Fruit fly (Drosophila melanogaster) Kc167 (cell line): Measurements from ENCODE around the gene btsz.
A peak's percentile ranks its signal among the peaks of the same experiment; 100 is the strongest.

Source experiments
- Myc ChIP-seq: fragments of >200 bp; optimal IDR thresholded peaks from 2 replicates; lab custom pipeline; 2017; ENCODE audit warnings: missing external identifiers
- Sin3A ChIP-seq: fragments of >200 bp; optimal IDR thresholded peaks from 2 replicates; lab custom pipeline; 2018; ENCODE audit warnings: missing external identifiers
- h ChIP-seq: fragments of >200 bp; optimal IDR thresholded peaks from 3 replicates; lab custom pipeline; 2018; ENCODE audit warnings: missing external identifiers
- insv ChIP-seq: fragments of >200 bp; optimal IDR thresholded peaks from 3 replicates; lab custom pipeline; 2018; ENCODE audit warnings: missing external identifiers
- psq ChIP-seq: fragments of >200 bp; optimal IDR thresholded peaks from 2 replicates; lab custom pipeline; 2017; ENCODE audit warnings: missing external identifiers
- ttk ChIP-seq: sonication (Bioruptor generic); optimal IDR thresholded peaks from 2 replicates; lab custom pipeline; 2017; ENCODE audit warnings: missing external identifiers

Gene btsz

dm6 chr3R:14875274-14875964, at the start of gene btsz:
Gene btsz (minus strand): TSS chr3R:14875488.
- TF ChIP-seq Myc (no peak), psq (lab: Kevin White, UChicago) (no peak), h (lab: Kevin White, UChicago) (no peak), ttk (lab: Kevin White, UChicago) (no peak), Sin3A (lab: Kevin White, UChicago) (no peak), insv (lab: Kevin White, UChicago) (no peak)

dm6 chr3R:14917927-14918829, 42.9 kb upstream of the btsz start, which contains the start of gene Sdr:
Gene Sdr (plus strand): TSS chr3R:14918628.
- TF ChIP-seq psq (lab: Kevin White, UChicago) = no peak
- TF ChIP-seq Myc = no peak
- TF ChIP-seq h (lab: Kevin White, UChicago) = no peak
- TF ChIP-seq insv (lab: Kevin White, UChicago) = no peak
- no peak for TF ChIP-seq ttk (lab: Kevin White, UChicago)
- no peak for TF ChIP-seq Sin3A (lab: Kevin White, UChicago)

DNA sequence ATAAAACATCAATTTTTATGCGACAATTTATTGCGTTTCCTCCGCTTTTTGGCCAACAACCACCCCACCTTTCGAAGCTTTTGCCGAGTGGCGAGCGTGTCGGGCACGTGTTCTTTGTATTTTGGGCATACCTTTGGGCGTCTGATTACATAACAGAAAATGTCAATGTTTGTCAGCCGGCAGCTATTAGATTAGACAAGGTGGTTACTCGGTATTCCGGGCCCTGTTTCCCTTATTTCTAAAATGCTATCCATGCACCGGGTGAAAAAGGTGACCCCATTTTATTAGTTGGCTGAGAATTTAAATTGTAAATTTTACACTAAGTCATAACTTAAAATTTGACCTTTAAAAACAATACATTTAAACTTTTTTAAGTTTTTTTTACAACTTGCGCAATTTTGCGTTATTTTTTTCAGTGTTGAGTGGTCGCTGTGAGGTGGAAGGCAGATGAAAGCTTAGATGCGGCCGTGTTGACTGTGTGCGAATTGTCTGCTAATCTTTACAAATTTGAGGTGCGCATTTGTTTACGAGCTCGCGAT, 37.2 kb upstream of the btsz start:
- TF ChIP-seq h (lab: Kevin White, UChicago) (no peak), ttk (lab: Kevin White, UChicago) (no peak), Myc (no peak), Sin3A (lab: Kevin White, UChicago) (no peak), insv (lab: Kevin White, UChicago) (no peak), psq (lab: Kevin White, UChicago) (no peak)

DNA sequence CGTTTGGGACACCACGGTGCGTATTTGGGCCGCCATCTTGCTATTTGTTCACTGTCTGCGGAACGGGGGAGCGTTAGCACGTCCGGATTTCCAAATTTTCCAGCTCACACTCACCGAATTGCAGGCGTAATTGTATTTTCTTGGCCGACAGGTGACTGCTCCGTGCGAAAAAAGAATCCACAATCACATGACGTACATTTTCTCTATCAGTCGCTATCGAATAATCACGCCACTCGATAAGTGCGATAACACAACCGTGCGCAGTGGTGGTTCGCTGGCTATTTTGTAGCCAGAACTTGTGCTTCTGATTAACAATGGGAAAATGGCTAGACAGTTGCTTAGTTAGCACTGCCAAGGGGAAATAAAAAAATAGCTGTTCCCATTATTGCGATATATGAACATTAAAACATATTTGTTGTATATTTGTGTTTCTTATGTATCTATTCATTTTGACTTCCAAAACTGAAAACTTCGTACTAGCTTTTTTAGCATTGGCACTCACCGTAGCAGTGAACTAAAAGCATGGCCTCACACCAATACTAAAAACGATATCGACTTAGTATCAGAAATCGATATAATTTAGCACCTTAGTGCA, 28.6 kb upstream of the btsz start, which contains the start of gene VhaPPA1-1:
TSS of gene VhaPPA1-1 (minus strand) at position 225 of the 595 bp plus-strand sequence.
- no peak for TF ChIP-seq h (lab: Kevin White, UChicago)
- TF ChIP-seq psq (lab: Kevin White, UChicago) = peak; percentile 92
- TF ChIP-seq Sin3A (lab: Kevin White, UChicago) = no peak

DNA sequence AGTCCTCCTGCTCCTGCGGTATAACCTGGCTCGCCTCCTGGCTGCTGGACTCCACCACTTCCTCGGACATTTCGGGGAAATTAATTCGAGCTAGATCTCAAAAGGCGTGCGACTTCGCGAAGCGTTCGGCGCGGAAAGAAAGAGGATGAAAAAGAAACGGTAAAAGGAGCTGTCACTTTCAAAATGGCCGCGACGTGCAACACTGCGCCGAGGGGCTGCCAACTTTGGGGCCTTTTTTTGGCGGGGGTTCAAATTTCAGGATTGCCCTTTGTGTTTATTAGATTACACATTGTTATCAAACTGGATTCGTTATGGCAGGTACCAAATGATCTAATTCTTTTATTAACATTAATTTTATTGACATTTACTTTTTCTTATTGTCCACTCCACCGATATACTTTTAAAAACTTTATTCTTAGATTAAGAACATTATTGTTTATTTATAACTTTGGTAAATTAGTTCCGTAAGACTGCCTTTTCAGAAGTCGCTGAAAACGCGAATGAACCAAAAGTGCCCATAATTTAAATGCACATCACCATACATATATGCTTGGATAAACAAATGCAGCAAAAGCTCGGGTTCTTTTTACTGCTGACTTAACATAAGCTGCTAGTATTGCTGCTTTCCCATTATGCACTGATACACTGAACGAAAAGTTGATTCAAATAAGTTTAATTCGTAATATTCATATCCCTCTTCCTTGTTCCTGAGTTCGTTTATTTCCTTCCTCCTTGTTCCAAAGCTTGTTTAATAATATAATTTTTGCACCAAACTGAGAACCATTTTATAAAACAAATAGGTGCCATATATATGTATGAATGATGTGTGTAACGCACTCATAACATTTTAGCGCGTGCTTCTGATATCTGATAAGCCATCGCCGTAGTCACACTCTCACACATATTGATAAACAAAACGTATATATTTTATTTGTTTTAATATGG, 26.4 kb upstream of the btsz start, which contains the start of gene RpS5b:
TSS of gene RpS5b (minus strand) at position 156 of the 945 bp plus-strand sequence.
- no peak for TF ChIP-seq psq (lab: Kevin White, UChicago)

dm6 chr3R:14900177-14900576, 24.9 kb upstream of the btsz start, which contains the start of gene VhaPPA1-2:
Gene VhaPPA1-2 (minus strand): TSS chr3R:14900277.
- TF ChIP-seq ttk (lab: Kevin White, UChicago) (no peak), Myc (no peak)

DNA sequence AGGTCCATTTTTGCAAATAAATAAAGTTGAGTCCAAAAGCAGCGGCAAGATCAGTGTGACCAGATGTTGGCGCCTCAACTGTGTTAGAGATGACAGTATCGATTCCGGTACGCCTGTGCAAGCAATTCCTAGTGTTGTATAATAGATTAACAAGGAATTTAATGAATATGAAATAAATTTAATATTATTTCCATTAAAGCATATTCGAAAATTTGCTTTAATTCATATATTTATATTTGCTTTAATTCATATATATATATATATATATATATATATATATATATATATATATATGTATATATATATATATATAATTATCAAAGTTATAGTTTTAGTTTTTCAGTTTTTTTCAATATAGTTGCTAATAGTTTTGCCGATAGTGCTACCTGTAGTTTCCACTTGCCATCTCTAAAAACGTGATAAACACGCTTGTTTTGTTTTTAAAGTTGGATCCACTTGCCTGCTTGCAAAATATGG, 23.0 kb upstream of the btsz start, which contains the start of the genes Nup93-2 and CG3817:
TSS of gene Nup93-2 (minus strand) at position 93 of the 477 bp plus-strand sequence.
TSS of gene CG3817 (plus strand) at position 460 of the 477 bp plus-strand sequence.
- TF ChIP-seq Sin3A (lab: Kevin White, UChicago) (no peak), ttk (lab: Kevin White, UChicago) (no peak), insv (lab: Kevin White, UChicago) (no peak), Myc (no peak), psq (lab: Kevin White, UChicago) (no peak)

dm6 chr3R:14894783-14894883, 19.3 kb upstream of the btsz start, which contains the start of gene CG14860:
Gene CG14860 (plus strand): TSS chr3R:14894784.
- TF ChIP-seq Sin3A (lab: Kevin White, UChicago) (no peak), insv (lab: Kevin White, UChicago) (no peak), h (lab: Kevin White, UChicago) (no peak), Myc (no peak), psq (lab: Kevin White, UChicago) (no peak), ttk (lab: Kevin White, UChicago) (no peak)

- no peak for TF ChIP-seq psq (lab: Kevin White, UChicago)
- no peak for TF ChIP-seq insv (lab: Kevin White, UChicago)
- TF ChIP-seq h (lab: Kevin White, UChicago) = no peak
- no peak for TF ChIP-seq ttk (lab: Kevin White, UChicago)
- no peak for TF ChIP-seq Sin3A (lab: Kevin White, UChicago)
- no peak for TF ChIP-seq Myc
Measured at dm6 chr3R:14893791-14894782, 18.8 kb upstream of the btsz start, which contains the start of gene Dph2. Gene Dph2 (minus strand): TSS chr3R:14893954.
